Fruit fly (Drosophila melanogaster) whole organism, embryonic: ENCODE data around the gene CG34107.

Experiments
- Abd-B ChIP-seq: fragments of 200-800 bp; sonication (Bioruptor generic); optimal IDR thresholded peaks from 2 replicates; lab custom pipeline; 2018; ENCODE audit warnings: missing biosample characterization, mild to moderate bottlenecking, missing genetic modification characterization, moderate library complexity
- Asciz ChIP-seq: fragments of 200-800 bp; sonication (Bioruptor generic); optimal IDR thresholded peaks from 2 replicates; lab custom pipeline; 2017; ENCODE audit warnings: missing biosample characterization, mild to moderate bottlenecking, missing genetic modification characterization, missing genetic modification reagents
- Blimp-1 ChIP-seq: fragments of 200-800 bp; sonication (Bioruptor generic); optimal IDR thresholded peaks from 3 replicates; lab custom pipeline; 2018; ENCODE audit warnings: missing biosample characterization, missing genetic modification characterization, mild to moderate bottlenecking, moderate library complexity, missing genetic modification reagents
- CG10267 ChIP-seq: fragments of 200-800 bp; sonication (Bioruptor generic); optimal IDR thresholded peaks from 2 replicates; lab custom pipeline; 2018; ENCODE audit warnings: missing biosample characterization, mild to moderate bottlenecking, missing genetic modification characterization, moderate library complexity
- CG13287 ChIP-seq: fragments of 200-800 bp; sonication (Bioruptor generic); IDR thresholded peaks from 2 replicates; pipeline ENCODE4 v1.3.6; 2022; ENCODE audit warnings: missing biosample characterization, missing genetic modification characterization; ENCODE audit not compliant: partially characterized antibody
- CG13775 ChIP-seq: fragments of 200-800 bp; sonication (Bioruptor generic); optimal IDR thresholded peaks from 3 replicates; lab custom pipeline; 2017; ENCODE audit warnings: missing biosample characterization, mild to moderate bottlenecking, missing genetic modification characterization
- CG15011 ChIP-seq: fragments of 200-800 bp; sonication (Bioruptor generic); optimal IDR thresholded peaks from 3 replicates; lab custom pipeline; 2018; ENCODE audit warnings: missing biosample characterization, mild to moderate bottlenecking, missing genetic modification characterization
- CG15269 ChIP-seq: fragments of 200-800 bp; sonication (Bioruptor generic); optimal IDR thresholded peaks from 2 replicates; lab custom pipeline; 2018; ENCODE audit warnings: missing biosample characterization, mild to moderate bottlenecking, missing genetic modification characterization, moderate library complexity
- CG15479 ChIP-seq: fragments of 200-800 bp; sonication (Bioruptor generic); optimal IDR thresholded peaks from 3 replicates; lab custom pipeline; 2019; ENCODE audit warnings: missing biosample characterization, mild to moderate bottlenecking, missing genetic modification characterization, moderate library complexity
- CG30403 ChIP-seq: fragments of 200-800 bp; sonication (Bioruptor generic); optimal IDR thresholded peaks from 3 replicates; lab custom pipeline; 2016; ENCODE audit warnings: missing biosample characterization, missing genetic modification characterization
- CG31441 ChIP-seq: fragments of 200-800 bp; sonication (Bioruptor generic); IDR thresholded peaks from 2 replicates; pipeline ENCODE4 v1.3.6; 2022; ENCODE audit warnings: missing biosample characterization, missing genetic modification characterization
- CG6272 ChIP-seq: fragments of 200-800 bp; sonication (Bioruptor generic); IDR thresholded peaks from 2 replicates; pipeline ENCODE4 v1.3.6; 2022; ENCODE audit warnings: missing biosample characterization, missing genetic modification characterization
- CG7271 ChIP-seq: fragments of 200-800 bp; sonication (Bioruptor generic); optimal IDR thresholded peaks from 2 replicates; lab custom pipeline; 2018; ENCODE audit warnings: missing biosample characterization, mild to moderate bottlenecking, missing genetic modification characterization, moderate library complexity
- CG7372 ChIP-seq: fragments of 200-800 bp; sonication (Bioruptor generic); IDR thresholded peaks from 2 replicates; pipeline ENCODE4 v1.3.6; 2022; ENCODE audit warnings: missing biosample characterization, missing genetic modification characterization
- CG8281 ChIP-seq: fragments of 200-800 bp; sonication (Bioruptor generic); optimal IDR thresholded peaks from 2 replicates; lab custom pipeline; 2018; ENCODE audit warnings: missing biosample characterization, mild to moderate bottlenecking, missing genetic modification characterization, moderate library complexity
- CG8478 ChIP-seq: fragments of >200 bp; optimal IDR thresholded peaks from 2 replicates; lab custom pipeline; 2018
- Chrac-16 ChIP-seq: fragments of 200-800 bp; sonication (Bioruptor generic); optimal IDR thresholded peaks from 3 replicates; lab custom pipeline; 2016; ENCODE audit warnings: missing biosample characterization, missing genetic modification characterization
- Drgx ChIP-seq: fragments of 200-800 bp; sonication (Bioruptor generic); IDR thresholded peaks from 2 replicates; pipeline ENCODE4 v1.3.6; 2022; ENCODE audit warnings: missing biosample characterization, missing genetic modification characterization
- Ets97D ChIP-seq: fragments of 200-800 bp; sonication (Bioruptor generic); optimal IDR thresholded peaks from 3 replicates; lab custom pipeline; 2016; ENCODE audit warnings: missing biosample characterization, missing genetic modification characterization
- Hey ChIP-seq: fragments of 200-800 bp; sonication (Bioruptor generic); optimal IDR thresholded peaks from 3 replicates; lab custom pipeline; 2018; ENCODE audit warnings: missing biosample characterization, mild to moderate bottlenecking, missing genetic modification characterization
- Hsf ChIP-seq: fragments of 200-800 bp; sonication (Bioruptor generic); optimal IDR thresholded peaks from 3 replicates; lab custom pipeline; 2016; ENCODE audit warnings: missing biosample characterization, missing genetic modification characterization
- Jarid2 ChIP-seq: fragments of 200-800 bp; sonication (Bioruptor generic); optimal IDR thresholded peaks from 3 replicates; lab custom pipeline; 2017; ENCODE audit warnings: mild to moderate bottlenecking, missing biosample characterization, missing genetic modification reagents, missing genetic modification characterization
- NK7.1 ChIP-seq: fragments of 200-800 bp; sonication (Bioruptor generic); optimal IDR thresholded peaks from 3 replicates; lab custom pipeline; 2016; ENCODE audit warnings: missing biosample characterization, missing genetic modification characterization
- Oaz ChIP-seq: fragments of 200-800 bp; sonication (Bioruptor generic); IDR thresholded peaks from 2 replicates; pipeline ENCODE4 v1.3.6; 2022; ENCODE audit warnings: missing biosample characterization, missing genetic modification characterization
- Tbp ChIP-seq: fragments of >200 bp; optimal IDR thresholded peaks from 2 replicates; lab custom pipeline; 2018; ENCODE audit warnings: missing biosample characterization, missing genetic modification characterization
- ara ChIP-seq: fragments of 200-800 bp; sonication (Bioruptor generic); IDR thresholded peaks from 2 replicates; pipeline ENCODE4 v1.3.6; 2022; ENCODE audit warnings: missing biosample characterization, missing genetic modification characterization
- bcd ChIP-seq: fragments of 200-800 bp; sonication (Bioruptor generic); optimal IDR thresholded peaks from 2 replicates; lab custom pipeline; 2017; ENCODE audit warnings: missing biosample characterization, mild to moderate bottlenecking, missing genetic modification characterization
- dpn ChIP-seq, 2 experiments: fragments of 200-800 bp; sonication (Bioruptor generic); optimal IDR thresholded peaks; 3 replicates each; lab custom pipeline; 2016; ENCODE audit warnings: missing biosample characterization in 2 of 2, missing genetic modification characterization in 2 of 2
- exex ChIP-seq: fragments of 200-800 bp; sonication (Bioruptor generic); optimal IDR thresholded peaks from 4 replicates; lab custom pipeline; 2018; ENCODE audit warnings: missing biosample characterization, mild to moderate bottlenecking, missing genetic modification characterization, moderate library complexity
- fru ChIP-seq: fragments of >200 bp; optimal IDR thresholded peaks from 2 replicates; lab custom pipeline; 2017
- kah ChIP-seq: fragments of 200-800 bp; sonication (Bioruptor generic); optimal IDR thresholded peaks from 2 replicates; lab custom pipeline; 2018; ENCODE audit warnings: missing biosample characterization, mild to moderate bottlenecking, missing genetic modification characterization
- lab ChIP-seq: fragments of 200-800 bp; sonication (Bioruptor generic); optimal IDR thresholded peaks from 3 replicates; lab custom pipeline; 2017; ENCODE audit warnings: missing biosample characterization, missing genetic modification characterization, mild to moderate bottlenecking, moderate library complexity, missing genetic modification reagents
- lola ChIP-seq, 3 experiments: fragments of >200 bp in 2 of 3; fragments of 200-800 bp in 1 of 3; sonication (Bioruptor generic) in 1 of 3; optimal IDR thresholded peaks; 2 replicates each; lab custom pipeline; 2017 to 2019; ENCODE audit warnings: missing biosample characterization in 3 of 3, missing genetic modification characterization in 3 of 3, mild to moderate bottlenecking in 1 of 3, moderate library complexity in 1 of 3
- odd ChIP-seq: fragments of 200-800 bp; sonication (Bioruptor generic); optimal IDR thresholded peaks from 2 replicates; lab custom pipeline; 2017; ENCODE audit warnings: missing biosample characterization, mild to moderate bottlenecking, missing genetic modification characterization
- p53 ChIP-seq: fragments of 200-800 bp; sonication (Bioruptor generic); optimal IDR thresholded peaks from 2 replicates; lab custom pipeline; 2016; ENCODE audit warnings: missing biosample characterization, missing genetic modification characterization
- pan ChIP-seq, 4 experiments: fragments of >200 bp in 3 of 4; fragments of 200-800 bp in 1 of 4; sonication (Bioruptor generic) in 1 of 4; optimal IDR thresholded peaks in 3 of 4; IDR thresholded peaks in 1 of 4; 2 replicates each; pipeline versions ENCODE4 v1.3.6 to Lab custom; 2017 to 2022; ENCODE audit warnings: missing biosample characterization in 2 of 4, missing genetic modification characterization in 2 of 4, mixed read lengths in 1 of 4
- pita ChIP-seq: fragments of 200-800 bp; sonication (Bioruptor generic); optimal IDR thresholded peaks from 2 replicates; lab custom pipeline; 2017; ENCODE audit warnings: missing biosample characterization, mild to moderate bottlenecking, missing genetic modification characterization
- pnt ChIP-seq: fragments of 200-800 bp; sonication (Bioruptor generic); optimal IDR thresholded peaks from 3 replicates; lab custom pipeline; 2016; ENCODE audit warnings: missing biosample characterization, missing genetic modification characterization
- repo ChIP-seq: fragments of 200-800 bp; sonication (Bioruptor generic); optimal IDR thresholded peaks from 2 replicates; lab custom pipeline; 2016; ENCODE audit warnings: missing biosample characterization, missing genetic modification characterization
- schlank ChIP-seq: fragments of 200-800 bp; sonication (Bioruptor generic); optimal IDR thresholded peaks from 2 replicates; lab custom pipeline; 2018; ENCODE audit warnings: missing biosample characterization, mild to moderate bottlenecking, missing genetic modification characterization
- seq ChIP-seq: fragments of 200-800 bp; sonication (Bioruptor generic); IDR thresholded peaks from 2 replicates; pipeline ENCODE4 v1.3.6; 2022; ENCODE audit warnings: missing biosample characterization, missing genetic modification characterization
- shn ChIP-seq: fragments of 200-800 bp; sonication (Bioruptor generic); optimal IDR thresholded peaks from 3 replicates; lab custom pipeline; 2016; ENCODE audit warnings: missing biosample characterization, missing genetic modification characterization
- sima ChIP-seq: fragments of 200-800 bp; sonication (Bioruptor generic); optimal IDR thresholded peaks from 2 replicates; lab custom pipeline; 2016; ENCODE audit warnings: missing biosample characterization, missing genetic modification characterization
- stc ChIP-seq: fragments of 200-800 bp; sonication (Bioruptor generic); IDR thresholded peaks from 2 replicates; pipeline ENCODE4 v1.3.6; 2022; ENCODE audit warnings: missing biosample characterization, missing genetic modification characterization
- sug ChIP-seq: fragments of 200-800 bp; optimal IDR thresholded peaks from 2 replicates; lab custom pipeline; 2019; ENCODE audit warnings: missing biosample characterization, mild to moderate bottlenecking, missing genetic modification characterization, moderate library complexity
- tio ChIP-seq: fragments of 200-800 bp; sonication (Bioruptor generic); optimal IDR thresholded peaks from 2 replicates; lab custom pipeline; 2017; ENCODE audit warnings: missing biosample characterization, missing genetic modification characterization, inconsistent platforms
- tna ChIP-seq: fragments of 200-800 bp; sonication (Bioruptor generic); IDR thresholded peaks from 2 replicates; pipeline ENCODE4 v1.3.6; 2022; ENCODE audit warnings: missing biosample characterization, missing genetic modification characterization; ENCODE audit not compliant: partially characterized antibody
- vvl ChIP-seq: fragments of 200-800 bp; sonication (Bioruptor generic); IDR thresholded peaks from 2 replicates; pipeline ENCODE4 v1.3.6; 2022; ENCODE audit warnings: missing biosample characterization, missing genetic modification characterization
- wek ChIP-seq: fragments of 200-800 bp; sonication (Bioruptor generic); optimal IDR thresholded peaks from 3 replicates; lab custom pipeline; 2018; ENCODE audit warnings: missing biosample characterization, mild to moderate bottlenecking, missing genetic modification characterization, moderate library complexity
- wor ChIP-seq: fragments of 200-800 bp; sonication (Bioruptor generic); IDR thresholded peaks from 2 replicates; pipeline ENCODE4 v1.3.6; 2022; ENCODE audit warnings: missing biosample characterization, missing genetic modification characterization
- zen ChIP-seq: fragments of 200-800 bp; sonication (Bioruptor generic); optimal IDR thresholded peaks from 3 replicates; lab custom pipeline; 2018; ENCODE audit warnings: missing biosample characterization, mild to moderate bottlenecking, missing genetic modification characterization, moderate library complexity

Gene CG34107

DNA sequence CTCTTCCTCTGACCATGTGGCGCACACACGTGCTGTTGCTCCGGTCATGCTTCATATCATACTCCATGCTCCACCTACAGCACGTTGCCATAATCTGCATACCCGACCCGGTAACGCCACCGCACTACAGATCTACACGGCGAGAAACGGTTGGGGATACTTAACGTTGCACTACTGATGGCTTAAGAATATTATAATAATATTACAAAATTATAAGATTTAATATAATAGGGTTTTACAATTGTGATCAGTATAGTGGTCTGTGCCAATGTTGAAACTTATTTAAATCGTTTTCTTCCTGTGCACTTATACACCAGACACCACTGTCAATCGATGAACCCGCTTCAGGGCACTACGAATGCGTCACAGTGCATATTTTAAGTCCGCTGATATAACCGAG lies 11.3 kb upstream of the CG34107 start (continued):
- peak; percentile 81 for TF ChIP-seq stc (GFP tag; lab: Robert Waterston, UW)
- no peak for TF ChIP-seq shn (GFP tag; lab: Kevin White, UChicago)
- TF ChIP-seq seq (GFP tag; lab: Robert Waterston, UW) = no peak; the same call in 1 of the 2 replicates
- TF ChIP-seq wek (GFP tag; lab: Kevin White, UChicago) = no peak
- no peak for TF ChIP-seq lola (GFP tag; optimal IDR thresholded peaks at IDR 0.05; lab: Kevin White, UChicago)
- peak; percentile 26 for TF ChIP-seq zen (tag; lab: Kevin White, UChicago)
- peak; percentile 12 for TF ChIP-seq tio (GFP tag; lab: Kevin White, UChicago)
- peak; percentile 66 for TF ChIP-seq Asciz (GFP tag; lab: Kevin White, UChicago)
- no peak for TF ChIP-seq sug (tag; lab: Kevin White, UChicago)
- peak; percentile 75 for TF ChIP-seq CG15269 (tag; lab: Kevin White, UChicago)
- TF ChIP-seq Hsf (GFP tag; lab: Kevin White, UChicago) = peak; percentile 16
- TF ChIP-seq CG7271 (tag; lab: Kevin White, UChicago) = no peak
- TF ChIP-seq CG15011 (GFP tag; lab: Kevin White, UChicago) = peak; percentile 32
- TF ChIP-seq pan (optimal IDR thresholded peaks at IDR 0.05; lab: Kevin White, UChicago) = no peak
- TF ChIP-seq pan (GFP tag; optimal IDR thresholded peaks at IDR 0.05 in 1 of 2, IDR thresholded peaks at IDR 0.05 in 1 of 2) = peak in 1 of 2 experiments; percentile 78
- no peak for TF ChIP-seq pnt
- peak; percentile 66 for TF ChIP-seq bcd (GFP tag; lab: Kevin White, UChicago)
- peak; percentile 74 for TF ChIP-seq lab (GFP tag; lab: Kevin White, UChicago)
- TF ChIP-seq exex = no peak
- TF ChIP-seq ara (GFP tag; lab: Robert Waterston, UW) = peak; percentile 77
- no peak for TF ChIP-seq Hey (tag; lab: Kevin White, UChicago)
- peak in 1 of 2 experiments; percentile 64 for TF ChIP-seq dpn (GFP tag; optimal IDR thresholded peaks at IDR 0.05; lab: Kevin White, UChicago)
- TF ChIP-seq pita = no peak
- peak; percentile 35 for TF ChIP-seq CG13775
- TF ChIP-seq Ets97D (GFP tag; lab: Kevin White, UChicago) = no peak
- TF ChIP-seq p53 = no peak
- TF ChIP-seq Blimp-1 = peak; percentile 83
- peak; percentile 34 for TF ChIP-seq odd
- TF ChIP-seq NK7.1 (GFP tag; lab: Kevin White, UChicago) = no peak
- TF ChIP-seq CG8478 = no peak
- TF ChIP-seq Abd-B (GFP tag; lab: Kevin White, UChicago) = peak; percentile 67
- TF ChIP-seq CG6272 (GFP tag; lab: Robert Waterston, UW) = peak; percentile 51; the same call in 1 of the 2 replicates
- TF ChIP-seq schlank (tag; lab: Kevin White, UChicago) = no peak
- TF ChIP-seq CG7372 (GFP tag; lab: Robert Waterston, UW) = peak; percentile 56; the same call in 1 of the 2 replicates
- TF ChIP-seq kah (GFP tag; lab: Kevin White, UChicago) = peak; percentile 66
- TF ChIP-seq CG30403 (GFP tag; lab: Kevin White, UChicago) = peak; percentile 60
- no peak for TF ChIP-seq fru (lab: Kevin White, UChicago)
- no peak for TF ChIP-seq tna
- TF ChIP-seq wor = peak; percentile 73
- peak; percentile 89 for TF ChIP-seq vvl (GFP tag; lab: Robert Waterston, UW)
- no peak for TF ChIP-seq Tbp
- TF ChIP-seq CG13287 (GFP tag; lab: Robert Waterston, UW) = no peak
- peak; percentile 35 for TF ChIP-seq Chrac-16 (GFP tag; lab: Kevin White, UChicago)
- TF ChIP-seq Drgx = peak; percentile 89
- peak; percentile 44; the same call in 1 of the 2 replicates for TF ChIP-seq Oaz (GFP tag; lab: Robert Waterston, UW)
- peak; percentile 45 for TF ChIP-seq CG8281 (tag; lab: Kevin White, UChicago)
- TF ChIP-seq Jarid2 (GFP tag; lab: Kevin White, UChicago) = peak; percentile 40
- no peak for TF ChIP-seq sima (GFP tag; lab: Kevin White, UChicago)
- TF ChIP-seq CG31441 (GFP tag; lab: Robert Waterston, UW) = peak; percentile 83
- TF ChIP-seq CG10267 (tag; lab: Kevin White, UChicago) = peak; percentile 52
- TF ChIP-seq repo (GFP tag; lab: Kevin White, UChicago) = no peak
- no peak for TF ChIP-seq CG15479 (GFP tag; lab: Kevin White, UChicago)
